Worm (Caenorhabditis elegans) whole organism, L3 larva: ENCODE results near the gene srw-55.

ENCODE experiments used
- R02D3.7 ChIP-seq: fragments of 150-350 bp; optimal IDR thresholded peaks from 2 replicates; lab custom pipeline; 2014; ENCODE audit warnings: missing biosample characterization, missing genetic modification characterization
- ZK546.5 ChIP-seq: sonication (generic microtip); optimal IDR thresholded peaks from 2 replicates; lab custom pipeline; 2017; ENCODE audit warnings: missing biosample characterization, missing genetic modification characterization
- aly-2 ChIP-seq: fragments of 150-350 bp; optimal IDR thresholded peaks from 2 replicates; lab custom pipeline; 2014; ENCODE audit warnings: missing biosample characterization, missing genetic modification characterization
- ama-1 ChIP-seq: fragments of 150-350 bp; optimal IDR thresholded peaks from 2 replicates; lab custom pipeline; 2018
- ceh-16 ChIP-seq: sonication (generic microtip); optimal IDR thresholded peaks from 2 replicates; lab custom pipeline; 2017; ENCODE audit warnings: missing biosample characterization, missing genetic modification characterization
- ceh-28 ChIP-seq: fragments of 150-350 bp; optimal IDR thresholded peaks from 2 replicates; lab custom pipeline; 2014; ENCODE audit warnings: missing biosample characterization, missing genetic modification reagents, missing genetic modification characterization
- daf-12 ChIP-seq: fragments of 150-350 bp; optimal IDR thresholded peaks from 2 replicates; lab custom pipeline; 2014; ENCODE audit warnings: missing biosample characterization, missing genetic modification reagents, missing genetic modification characterization
- egl-27 ChIP-seq: sonication (generic microtip); optimal IDR thresholded peaks from 4 replicates; lab custom pipeline; 2017; ENCODE audit warnings: missing biosample characterization, missing genetic modification reagents, missing genetic modification characterization
- elt-1 ChIP-seq: fragments of 150-350 bp; optimal IDR thresholded peaks from 2 replicates; lab custom pipeline; 2014; ENCODE audit warnings: missing biosample characterization, missing genetic modification characterization
- elt-2 ChIP-seq: sonication (generic microtip); optimal IDR thresholded peaks from 2 replicates; lab custom pipeline; 2016; ENCODE audit warnings: missing genetic modification reagents, mild to moderate bottlenecking, missing genetic modification characterization, missing compliant biosample characterization
- elt-3 ChIP-seq, 3 experiments: fragments of 150-350 bp in 1 of 3; sonication (generic microtip) in 2 of 3; optimal IDR thresholded peaks; 2 replicates in 2 of 3; 4 replicates in 1 of 3; lab custom pipeline; 2014 to 2017; ENCODE audit warnings: missing biosample characterization in 3 of 3, missing genetic modification characterization in 3 of 3
- eor-1 ChIP-seq, 2 experiments: fragments of 150-350 bp; optimal IDR thresholded peaks; 2 replicates each; lab custom pipeline; 2014 to 2018; ENCODE audit warnings: missing biosample characterization in 2 of 2, missing genetic modification characterization in 2 of 2
- fkh-10 ChIP-seq: sonication (generic microtip); optimal IDR thresholded peaks from 2 replicates; lab custom pipeline; 2017; ENCODE audit warnings: missing biosample characterization, missing genetic modification reagents, missing genetic modification characterization
- fkh-2 ChIP-seq: fragments of 150-350 bp; optimal IDR thresholded peaks from 2 replicates; lab custom pipeline; 2014; ENCODE audit warnings: missing biosample characterization, missing genetic modification reagents, missing genetic modification characterization
- fos-1 ChIP-seq: fragments of 150-350 bp; optimal IDR thresholded peaks from 2 replicates; lab custom pipeline; 2014; ENCODE audit warnings: missing biosample characterization, missing genetic modification characterization
- hmg-11 ChIP-seq: sonication (generic microtip); optimal IDR thresholded peaks from 2 replicates; lab custom pipeline; 2016; ENCODE audit warnings: missing genetic modification characterization, missing compliant biosample characterization
- jun-1 ChIP-seq: fragments of 150-350 bp; optimal IDR thresholded peaks from 2 replicates; lab custom pipeline; 2014; ENCODE audit warnings: missing biosample characterization, missing genetic modification reagents, missing genetic modification characterization
- lin-15B ChIP-seq: fragments of 150-350 bp; optimal IDR thresholded peaks from 2 replicates; lab custom pipeline; 2014; ENCODE audit warnings: missing biosample characterization, missing genetic modification characterization
- mdl-1 ChIP-seq: fragments of 150-350 bp; optimal IDR thresholded peaks from 2 replicates; lab custom pipeline; 2014; ENCODE audit warnings: missing biosample characterization, missing genetic modification characterization
- mml-1 ChIP-seq: fragments of 150-350 bp; sonication (generic microtip); optimal IDR thresholded peaks from 3 replicates; lab custom pipeline; 2014; ENCODE audit warnings: missing biosample characterization, missing genetic modification characterization
- nfya-1 ChIP-seq: sonication (generic microtip); optimal IDR thresholded peaks from 2 replicates; lab custom pipeline; 2017; ENCODE audit warnings: missing genetic modification characterization, mild to moderate bottlenecking, missing compliant biosample characterization, antibody characterized with exemption, moderate library complexity; ENCODE audit not compliant: insufficient read depth
- nhr-23 ChIP-seq: fragments of 150-350 bp; optimal IDR thresholded peaks from 2 replicates; lab custom pipeline; 2014; ENCODE audit warnings: missing biosample characterization, missing genetic modification reagents, missing genetic modification characterization
- nhr-237 ChIP-seq: fragments of 150-350 bp; optimal IDR thresholded peaks from 2 replicates; lab custom pipeline; 2014; ENCODE audit warnings: missing biosample characterization, missing genetic modification characterization
- nhr-25 ChIP-seq: sonication (generic microtip); optimal IDR thresholded peaks from 2 replicates; lab custom pipeline; 2017; ENCODE audit warnings: missing biosample characterization, missing genetic modification characterization
- nhr-28 ChIP-seq: fragments of 150-350 bp; optimal IDR thresholded peaks from 2 replicates; lab custom pipeline; 2014; ENCODE audit warnings: missing biosample characterization, missing genetic modification characterization
- nhr-43 ChIP-seq: sonication (generic microtip); optimal IDR thresholded peaks from 2 replicates; lab custom pipeline; 2016; ENCODE audit warnings: mild to moderate bottlenecking, missing genetic modification characterization, missing compliant biosample characterization; ENCODE audit not compliant: poor library complexity, severe bottlenecking
- nhr-67 ChIP-seq: fragments of 150-350 bp; optimal IDR thresholded peaks from 2 replicates; lab custom pipeline; 2014; ENCODE audit warnings: missing biosample characterization, missing genetic modification characterization
- nhr-76 ChIP-seq: fragments of 150-350 bp; sonication (generic microtip); optimal IDR thresholded peaks from 5 replicates; lab custom pipeline; 2014; ENCODE audit warnings: missing biosample characterization, missing genetic modification characterization
- pha-4 ChIP-seq: fragments of 150-350 bp; optimal IDR thresholded peaks from 2 replicates; lab custom pipeline; 2014; ENCODE audit warnings: missing biosample characterization, missing genetic modification reagents, missing genetic modification characterization
- pqm-1 ChIP-seq: fragments of 150-350 bp; optimal IDR thresholded peaks from 2 replicates; lab custom pipeline; 2017; ENCODE audit warnings: missing biosample characterization, missing genetic modification characterization, inconsistent platforms
- skn-1 ChIP-seq: fragments of 150-350 bp; optimal IDR thresholded peaks from 2 replicates; lab custom pipeline; 2014; ENCODE audit warnings: missing biosample characterization, missing genetic modification characterization
- tbx-2 ChIP-seq: sonication (generic microtip); optimal IDR thresholded peaks from 2 replicates; lab custom pipeline; 2016; ENCODE audit warnings: mild to moderate bottlenecking, missing genetic modification characterization, missing compliant biosample characterization
- unc-39 ChIP-seq: sonication (generic microtip); optimal IDR thresholded peaks from 4 replicates; lab custom pipeline; 2017; ENCODE audit warnings: missing biosample characterization, missing genetic modification characterization
- ztf-11 ChIP-seq: fragments of 150-350 bp; optimal IDR thresholded peaks from 2 replicates; lab custom pipeline; 2014; ENCODE audit warnings: missing biosample characterization, missing genetic modification characterization
- ztf-4 ChIP-seq: fragments of 150-350 bp; optimal IDR thresholded peaks from 2 replicates; lab custom pipeline; 2014; ENCODE audit warnings: missing biosample characterization, missing genetic modification characterization

The srw-55 gene

ce11 chrV:15921102-15921501 lies 19.1 kb downstream of the srw-55 start, which contains the start of gene cdr-1:
Gene cdr-1 (plus strand): TSS chrV:15921309.
- TF ChIP-seq ztf-11 (tag; lab: Kevin White, UChicago) (no peak), R02D3.7 (no peak), pqm-1 (tag; lab: Kevin White, UChicago) (peak; percentile 38), elt-2 (tag; lab: Kevin White, UChicago) (peak; percentile 46), ceh-28 (no peak), elt-3 (tag; optimal IDR thresholded peaks at IDR 0.05; lab: Kevin White, UChicago) (no peak), aly-2 (no peak)
- TF ChIP-seq, all 47 proteins: peak for 2

DNA sequence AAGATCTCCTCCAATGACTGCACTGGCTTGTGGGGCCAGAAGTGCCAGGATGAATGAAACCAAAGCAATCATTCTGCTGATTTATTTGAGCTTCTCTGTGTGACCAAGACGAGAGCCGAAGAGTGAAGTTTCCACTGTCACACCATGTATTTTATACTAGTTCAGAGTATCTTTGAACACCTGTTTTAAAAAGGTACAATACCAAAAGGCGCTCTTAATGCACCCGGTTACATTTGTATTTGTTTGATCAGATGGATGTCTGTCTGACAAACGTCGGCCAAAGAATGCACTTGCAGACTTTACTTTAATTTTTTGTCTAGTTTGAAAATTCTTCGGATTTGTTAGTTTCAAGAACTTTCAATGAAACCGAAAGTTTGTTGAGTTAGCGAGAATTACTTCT lies 19.9 kb downstream of the srw-55 start, which contains the start of gene F35E8.10:
Gene F35E8.10, minus strand, starts transcription at position 101 of the 400 bp plus-strand sequence.
- TF ChIP-seq nhr-67 (tag; lab: Kevin White, UChicago): no peak
- TF ChIP-seq aly-2: no peak
- no peak for TF ChIP-seq elt-1 (tag; lab: Kevin White, UChicago)

- no peak for TF ChIP-seq fos-1 (tag; lab: Kevin White, UChicago)
- TF ChIP-seq skn-1: no peak
- no peak for TF ChIP-seq egl-27 (tag; lab: Kevin White, UChicago)
- no peak for TF ChIP-seq tbx-2 (tag; lab: Kevin White, UChicago)
- no peak for TF ChIP-seq elt-3 (tag; optimal IDR thresholded peaks at IDR 0.05; lab: Kevin White, UChicago)
- TF ChIP-seq nhr-237 (tag; lab: Kevin White, UChicago): no peak
- no peak for TF ChIP-seq eor-1 (tag; optimal IDR thresholded peaks at IDR 0.05; lab: Kevin White, UChicago)
- TF ChIP-seq mdl-1 (tag; lab: Kevin White, UChicago): no peak
- TF ChIP-seq nhr-43 (tag; lab: Kevin White, UChicago): no peak
- TF ChIP-seq R02D3.7: no peak
- no peak for TF ChIP-seq ama-1 (lab: Kevin White, UChicago)
- TF ChIP-seq nhr-28 (tag; lab: Kevin White, UChicago): no peak
- TF ChIP-seq nhr-25: no peak
- TF ChIP-seq pha-4: no peak
- no peak for TF ChIP-seq unc-39 (tag; lab: Kevin White, UChicago)
- TF ChIP-seq ztf-11 (tag; lab: Kevin White, UChicago): no peak
- no peak for TF ChIP-seq ztf-4 (tag; lab: Kevin White, UChicago)
- no peak for TF ChIP-seq fkh-2
These were observed 22.7 kb downstream of the srw-55 start, which contains the start of gene F35E8.9 for ce11 chrV:15917458-15917857. Gene F35E8.9 (minus strand): TSS chrV:15917558.

DNA sequence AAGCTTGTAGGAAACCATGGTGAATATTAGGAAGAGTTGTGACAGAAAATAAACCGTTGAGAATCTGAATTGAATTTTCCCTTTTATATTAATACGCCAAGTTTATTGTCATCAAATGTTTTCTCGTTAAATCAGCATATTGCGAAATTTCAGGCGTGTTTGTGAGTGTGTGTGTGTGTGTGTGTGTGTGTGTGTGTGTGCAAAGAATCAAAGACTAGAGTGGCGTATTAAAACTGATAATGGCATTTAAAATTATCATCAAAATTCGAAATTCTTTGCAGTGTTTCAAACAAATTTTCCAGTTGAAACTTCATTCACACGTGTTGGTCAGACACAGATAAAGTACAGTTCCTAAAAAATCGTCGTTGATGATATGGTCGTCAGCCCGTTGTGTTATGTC lies 24.2 kb downstream of the srw-55 start, which contains the start of gene gst-38:
Gene gst-38, minus strand, starts transcription at position 152 of the 400 bp plus-strand sequence.
- TF ChIP-seq ceh-28: no peak
- no peak for TF ChIP-seq nhr-25
- TF ChIP-seq elt-2 (tag; lab: Kevin White, UChicago): peak; percentile 88
- TF ChIP-seq jun-1 (tag; lab: Kevin White, UChicago): no peak
- no peak for TF ChIP-seq nhr-23
- TF ChIP-seq lin-15B: no peak
- peak; percentile 41 for TF ChIP-seq pqm-1 (tag; lab: Kevin White, UChicago)
- TF ChIP-seq skn-1: peak; percentile 14

DNA sequence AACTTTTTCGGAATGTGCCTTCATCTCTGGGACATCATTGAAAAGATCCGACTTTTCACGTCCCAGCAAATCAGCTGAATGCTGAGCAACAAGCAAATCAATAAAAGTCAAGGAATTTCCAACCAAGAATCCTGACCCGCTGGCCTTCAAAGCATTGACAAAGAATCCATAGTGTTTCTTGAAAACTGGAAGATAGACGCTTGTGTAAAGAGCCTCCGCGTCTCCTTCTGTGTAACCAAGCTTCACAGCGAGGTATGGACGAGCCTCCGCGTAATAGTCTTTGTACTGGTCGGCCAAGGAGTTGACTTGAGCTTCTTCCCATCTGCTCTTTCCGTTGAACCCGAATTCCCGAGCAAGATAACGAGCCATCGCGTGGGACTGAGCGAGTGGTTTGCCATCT lies 24.8 kb downstream of the srw-55 start:
- TF ChIP-seq daf-12 (tag; lab: Kevin White, UChicago): no peak
- no peak for TF ChIP-seq eor-1 (tag; optimal IDR thresholded peaks at IDR 0.05; lab: Kevin White, UChicago)
- no peak for TF ChIP-seq mml-1 (tag; lab: Kevin White, UChicago)
- no peak for TF ChIP-seq fkh-10 (GFP tag; lab: Kevin White, UChicago)
- TF ChIP-seq aly-2: no peak
- TF ChIP-seq nhr-28 (tag; lab: Kevin White, UChicago): no peak
- TF ChIP-seq pqm-1 (tag; lab: Kevin White, UChicago): no peak
- no peak for TF ChIP-seq ceh-16 (tag; lab: Kevin White, UChicago)
- TF ChIP-seq fkh-2: no peak
- TF ChIP-seq nhr-76 (tag; lab: Kevin White, UChicago): no peak
- no peak for TF ChIP-seq elt-1 (tag; lab: Kevin White, UChicago)
- TF ChIP-seq lin-15B: no peak
- TF ChIP-seq hmg-11: no peak
- TF ChIP-seq tbx-2 (tag; lab: Kevin White, UChicago): no peak
- TF ChIP-seq ZK546.5: no peak
- TF ChIP-seq unc-39 (tag; lab: Kevin White, UChicago): no peak
- no peak for TF ChIP-seq nfya-1
- TF ChIP-seq elt-2 (tag; lab: Kevin White, UChicago): no peak
